Fruit fly (Drosophila melanogaster): ENCODE data around the gene CG9288.

dm6 chr3R:13809261-13809660 lies 29.8 kb downstream of the CG9288 start:
- no peak for TF ChIP-seq CG34367 (tag; optimal IDR thresholded peaks at IDR 0.05)
- TF ChIP-seq CG8159 (tag; optimal IDR thresholded peaks at IDR 0.05) = no peak
- no peak for TF ChIP-seq CG4496 (GFP tag; IDR thresholded peaks at IDR 0.05)
- TF ChIP-seq CG13204 (GFP tag; optimal IDR thresholded peaks at IDR 0.05) = no peak
- no peak for TF ChIP-seq CG32121 (GFP tag; IDR thresholded peaks at IDR 0.05)
- TF ChIP-seq CG14655 (GFP tag; optimal IDR thresholded peaks at IDR 0.05) = no peak
- TF ChIP-seq CG15710 (tag; optimal IDR thresholded peaks at IDR 0.05) = no peak
- no peak for TF ChIP-seq CG10348 (GFP tag; IDR thresholded peaks at IDR 0.05)
- TF ChIP-seq Pif1A (GFP tag; optimal IDR thresholded peaks at IDR 0.05) = no peak

Measured in whole organism, pupa.